Worm (Caenorhabditis elegans) whole organism, early embryonic: ENCODE results near the gene T10H9.1.

Experiments used
- F13C5.2 ChIP-seq: sonication (generic microtip); optimal IDR thresholded peaks from 2 replicates; lab custom pipeline; 2017; ENCODE audit warnings: mild to moderate bottlenecking, missing genetic modification characterization, inconsistent platforms, missing compliant biosample characterization
- aly-1 ChIP-seq: sonication (generic microtip); optimal IDR thresholded peaks from 2 replicates; lab custom pipeline; 2016; ENCODE audit warnings: missing genetic modification characterization, missing compliant biosample characterization
- ama-1 ChIP-seq: fragments of 150-350 bp; optimal IDR thresholded peaks from 2 replicates; lab custom pipeline; 2014
- ceh-13 ChIP-seq: fragments of 200-800 bp; sonication (Bioruptor generic); optimal IDR thresholded peaks from 2 replicates; lab custom pipeline; 2018; ENCODE audit warnings: mild to moderate bottlenecking, missing genetic modification characterization, missing compliant biosample characterization
- ets-7 ChIP-seq: sonication (generic microtip); optimal IDR thresholded peaks from 2 replicates; lab custom pipeline; 2016; ENCODE audit warnings: missing genotype, missing genetic modification characterization, missing compliant biosample characterization
- hnd-1 ChIP-seq: sonication (generic microtip); optimal IDR thresholded peaks from 2 replicates; lab custom pipeline; 2016; ENCODE audit warnings: missing genetic modification characterization, missing compliant biosample characterization
- pes-1 ChIP-seq: fragments of 200-800 bp; sonication (Bioruptor generic); IDR thresholded peaks from 2 replicates; pipeline ENCODE4 v1.3.6; 2022; ENCODE audit warnings: missing genetic modification reagents, missing genetic modification characterization, missing compliant biosample characterization
- tbx-37 ChIP-seq: fragments of 200-800 bp; sonication (Bioruptor generic); conservative IDR thresholded peaks from 2 replicates; pipeline ENCODE4 v1.3.6; 2022; ENCODE audit warnings: missing genetic modification reagents, missing genetic modification characterization, missing compliant biosample characterization

DNA sequence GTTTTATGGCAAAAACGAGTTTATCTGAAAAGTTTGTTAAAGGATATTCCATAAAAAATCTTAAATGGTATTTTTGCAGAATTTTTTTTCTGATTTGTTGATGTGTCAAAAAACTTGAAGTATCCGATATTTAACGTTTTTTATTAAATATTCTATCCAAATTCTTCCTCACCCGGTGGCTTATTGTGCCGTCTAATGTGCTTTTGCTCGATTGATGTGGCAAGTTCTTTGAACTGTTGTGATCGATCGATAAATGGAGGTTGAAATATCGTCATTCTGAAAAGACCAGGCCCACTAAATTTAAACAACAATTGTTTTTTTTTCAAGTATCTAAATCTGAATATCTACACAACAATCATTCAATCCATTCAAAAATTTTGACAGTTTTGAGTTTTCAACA, 5.8 kb downstream of the T10H9.1 start, which contains the start of gene syx-18:
- TF ChIP-seq ama-1 (lab: Kevin White, UChicago) (no peak), aly-1 (tag; lab: Kevin White, UChicago) (no peak), pes-1 (GFP tag; lab: Robert Waterston, UW) (no peak), hnd-1 (tag; lab: Kevin White, UChicago) (no peak), tbx-37 (GFP tag; lab: Robert Waterston, UW) (no peak), ceh-13 (GFP tag; lab: Kevin White, UChicago) (no peak), ets-7 (no peak), F13C5.2 (tag; lab: Kevin White, UChicago) (no peak)
